Worm (Caenorhabditis elegans): ENCODE data around the gene cct-4.
A peak's percentile ranks its signal among the peaks of the same experiment; 100 is the strongest.

cct-4 gene

ce11 chrII:8283158-8283717 is at the start of gene cct-4, which contains the start of gene nst-1:
cct-4 (plus strand) TSS chrII:8283667.
nst-1 (minus strand) TSS chrII:8283208.
- TF ChIP-seq ceh-83 (GFP tag; optimal IDR thresholded peaks at IDR 0.05) (no peak), lsy-2 (tag; optimal IDR thresholded peaks at IDR 0.05) (peak; percentile 32), nhr-237 (tag; optimal IDR thresholded peaks at IDR 0.05) (peak; percentile 22), unc-120 (tag; optimal IDR thresholded peaks at IDR 0.05; ENCODE audit: poor library complexity, severe bottlenecking) (no peak), mep-1 (tag; optimal IDR thresholded peaks at IDR 0.05) (peak; percentile 28), ces-1 (GFP tag; optimal IDR thresholded peaks at IDR 0.05) (peak; percentile 39)

ce11 chrII:8238155-8238554 is 45.3 kb upstream of the cct-4 start, which contains the start of gene nlp-5:
nlp-5 (plus strand) TSS chrII:8238455.
- TF ChIP-seq ceh-39 (tag; optimal IDR thresholded peaks at IDR 0.05) (no peak), ceh-83 (GFP tag; optimal IDR thresholded peaks at IDR 0.05) (no peak), elt-1 (tag; optimal IDR thresholded peaks at IDR 0.05; ENCODE audit: borderline replicate concordance, insufficient read depth) (no peak), hlh-1 (tag; optimal IDR thresholded peaks at IDR 0.05) (no peak), mab-5 (tag; optimal IDR thresholded peaks at IDR 0.05) (no peak), mls-2 (tag; optimal IDR thresholded peaks at IDR 0.05) (no peak), nhr-2 (tag; optimal IDR thresholded peaks at IDR 0.05) (no peak), nhr-12 (tag; optimal IDR thresholded peaks at IDR 0.05) (no peak)

- TF ChIP-seq lin-32 (GFP tag; optimal IDR thresholded peaks at IDR 0.05) (no peak), ceh-39 (tag; optimal IDR thresholded peaks at IDR 0.05) (no peak), nhr-12 (tag; optimal IDR thresholded peaks at IDR 0.05) (no peak), elt-1 (tag; optimal IDR thresholded peaks at IDR 0.05; ENCODE audit: borderline replicate concordance, insufficient read depth) (no peak), mep-1 (tag; optimal IDR thresholded peaks at IDR 0.05) (no peak), pha-4 (tag; optimal IDR thresholded peaks at IDR 0.05) (no peak), ceh-43 (GFP tag; optimal IDR thresholded peaks at IDR 0.05) (no peak), mls-2 (tag; optimal IDR thresholded peaks at IDR 0.05) (no peak), zip-8 (tag; optimal IDR thresholded peaks at IDR 0.05) (no peak), blmp-1 (tag; optimal IDR thresholded peaks at IDR 0.05) (no peak), lsy-2 (tag; optimal IDR thresholded peaks at IDR 0.05) (no peak), hlh-1 (tag; optimal IDR thresholded peaks at IDR 0.05) (no peak)
Measured at ce11 chrII:8246476-8246875, 37.0 kb upstream of the cct-4 start, which contains the start of gene F35C11.3. F35C11.3 (plus strand) TSS chrII:8246776.

- TF ChIP-seq elt-1 (tag; optimal IDR thresholded peaks at IDR 0.05; ENCODE audit: borderline replicate concordance, insufficient read depth) = no peak
- no peak for TF ChIP-seq sptf-1 (tag; optimal IDR thresholded peaks at IDR 0.05)
- TF ChIP-seq mab-5 (tag; optimal IDR thresholded peaks at IDR 0.05) = no peak
- no peak for TF ChIP-seq unc-39 (tag; optimal IDR thresholded peaks at IDR 0.05)
- TF ChIP-seq lsy-2 (tag; optimal IDR thresholded peaks at IDR 0.05) = no peak
- TF ChIP-seq ceh-43 (GFP tag; optimal IDR thresholded peaks at IDR 0.05) = no peak
- TF ChIP-seq nhr-12 (tag; optimal IDR thresholded peaks at IDR 0.05) = no peak
- TF ChIP-seq mep-1 (tag; optimal IDR thresholded peaks at IDR 0.05) = no peak
- no peak for TF ChIP-seq pha-4 (tag; optimal IDR thresholded peaks at IDR 0.05)
- TF ChIP-seq drap-1 (GFP tag; optimal IDR thresholded peaks at IDR 0.05) = no peak
- TF ChIP-seq nhr-237 (tag; optimal IDR thresholded peaks at IDR 0.05) = no peak
Measured at ce11 chrII:8248745-8249144, 34.7 kb upstream of the cct-4 start, which contains the start of the genes F35C11.2 and F35C11.4. F35C11.2 (minus strand) TSS chrII:8248834. F35C11.4 (plus strand) TSS chrII:8249004.

ce11 chrII:8249710-8250109 is 33.8 kb upstream of the cct-4 start:
- TF ChIP-seq unc-62 (GFP tag; optimal IDR thresholded peaks at IDR 0.05) = no peak

- TF ChIP-seq unc-62 (GFP tag; optimal IDR thresholded peaks at IDR 0.05) (no peak), ceh-43 (GFP tag; optimal IDR thresholded peaks at IDR 0.05) (no peak), ces-1 (GFP tag; optimal IDR thresholded peaks at IDR 0.05) (no peak), hlh-1 (tag; optimal IDR thresholded peaks at IDR 0.05) (no peak), nhr-28 (tag; optimal IDR thresholded peaks at IDR 0.05) (no peak), unc-120 (tag; optimal IDR thresholded peaks at IDR 0.05; ENCODE audit: poor library complexity, severe bottlenecking) (no peak), nhr-12 (tag; optimal IDR thresholded peaks at IDR 0.05) (no peak), unc-39 (tag; optimal IDR thresholded peaks at IDR 0.05) (no peak), M03D4.4 (tag; optimal IDR thresholded peaks at IDR 0.05) (no peak)
Measured at ce11 chrII:8253160-8253793, 30.2 kb upstream of the cct-4 start, which contains the start of gene F35C11.5. F35C11.5 (plus strand) TSS chrII:8253743.

- no peak for TF ChIP-seq hlh-1 (tag; optimal IDR thresholded peaks at IDR 0.05)
- no peak for TF ChIP-seq unc-39 (tag; optimal IDR thresholded peaks at IDR 0.05)
- TF ChIP-seq mep-1 (tag; optimal IDR thresholded peaks at IDR 0.05) = no peak
- no peak for TF ChIP-seq ceh-39 (tag; optimal IDR thresholded peaks at IDR 0.05)
- no peak for TF ChIP-seq ztf-11 (tag; optimal IDR thresholded peaks at IDR 0.05)
- TF ChIP-seq lin-32 (GFP tag; optimal IDR thresholded peaks at IDR 0.05) = no peak
- TF ChIP-seq ceh-83 (GFP tag; optimal IDR thresholded peaks at IDR 0.05) = no peak
- no peak for TF ChIP-seq sem-2 (GFP tag; optimal IDR thresholded peaks at IDR 0.05)
- TF ChIP-seq bed-3 (GFP tag; optimal IDR thresholded peaks at IDR 0.05) = no peak
- TF ChIP-seq ceh-43 (GFP tag; optimal IDR thresholded peaks at IDR 0.05) = no peak
- TF ChIP-seq drap-1 (GFP tag; optimal IDR thresholded peaks at IDR 0.05) = no peak
- TF ChIP-seq flh-1 (GFP tag; optimal IDR thresholded peaks at IDR 0.05) = no peak
- TF ChIP-seq lin-13 (tag; optimal IDR thresholded peaks at IDR 0.05) = no peak
- TF ChIP-seq elt-1 (tag; optimal IDR thresholded peaks at IDR 0.05; ENCODE audit: borderline replicate concordance, insufficient read depth) = no peak
- no peak for TF ChIP-seq unc-62 (GFP tag; optimal IDR thresholded peaks at IDR 0.05)
Measured at ce11 chrII:8256013-8256412, 27.5 kb upstream of the cct-4 start, which contains the start of gene F35C11.7. F35C11.7 (plus strand) TSS chrII:8256313.

Data from whole organism, mixed stage, embryonic.